Worm (Caenorhabditis elegans) whole organism, midembryonic: Measurements from ENCODE around the gene C35D6.13.

Experiments used
- T22C8.4 ChIP-seq: fragments of 200-800 bp; sonication (Bioruptor generic); IDR thresholded peaks from 2 replicates; pipeline ENCODE4 v1.3.6; 2022; ENCODE audit warnings: missing genetic modification characterization, missing compliant biosample characterization
- cog-1 ChIP-seq: sonication (generic microtip); optimal IDR thresholded peaks from 2 replicates; lab custom pipeline; 2016; ENCODE audit warnings: missing genetic modification characterization, missing compliant biosample characterization
- flt-1 ChIP-seq: fragments of 200-800 bp; sonication (Bioruptor generic); IDR thresholded peaks from 2 replicates; pipeline ENCODE4 v1.3.6; 2022; ENCODE audit warnings: missing genetic modification characterization, missing compliant biosample characterization
- klf-2 ChIP-seq: fragments of 200-800 bp; sonication (Bioruptor generic); conservative IDR thresholded peaks from 2 replicates; pipeline ENCODE4 v1.3.6; 2022; ENCODE audit warnings: missing genetic modification reagents, missing genetic modification characterization, missing compliant biosample characterization
- ref-1 ChIP-seq: fragments of 200-800 bp; sonication (Bioruptor generic); conservative IDR thresholded peaks from 2 replicates; pipeline ENCODE4 v1.3.6; 2022; ENCODE audit warnings: missing genetic modification reagents, missing genetic modification characterization, missing compliant biosample characterization
- ztf-23 ChIP-seq: fragments of 200-800 bp; sonication (Bioruptor generic); IDR thresholded peaks from 2 replicates; pipeline ENCODE4 v1.3.6; 2022; ENCODE audit warnings: missing genetic modification reagents, missing genetic modification characterization, missing compliant biosample characterization
- ztf-29 ChIP-seq: fragments of 200-800 bp; sonication (Bioruptor generic); IDR thresholded peaks from 2 replicates; pipeline ENCODE4 v1.3.6; 2022; ENCODE audit warnings: missing genetic modification reagents, missing genetic modification characterization, missing compliant biosample characterization

DNA sequence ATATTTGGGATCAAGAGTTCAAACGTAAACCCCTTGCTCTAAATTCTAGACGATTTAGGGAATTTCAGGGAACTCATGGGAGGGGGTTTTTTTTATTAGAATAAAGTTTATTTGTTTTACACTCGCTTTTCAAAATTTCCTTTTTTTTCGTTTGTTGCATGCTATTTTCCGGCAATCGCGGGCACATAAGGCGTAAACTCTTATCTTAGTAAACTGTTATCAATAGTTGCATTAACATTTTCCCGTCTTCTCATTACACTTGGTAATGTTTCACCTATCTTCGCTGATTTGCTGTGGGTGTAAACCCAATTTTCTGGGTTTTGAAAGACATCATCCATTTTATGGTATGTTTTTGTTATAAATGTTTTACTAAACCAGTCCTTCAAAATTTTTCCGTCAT, 42.9 kb upstream of the C35D6.13 start:
- no peak for TF ChIP-seq flt-1 (GFP tag; lab: Robert Waterston, UW)
- no peak for TF ChIP-seq T22C8.4 (GFP tag; lab: Robert Waterston, UW)
- no peak for TF ChIP-seq ztf-29
- TF ChIP-seq klf-2 (GFP tag; lab: Robert Waterston, UW): no peak
- TF ChIP-seq ref-1 (GFP tag; lab: Robert Waterston, UW): no peak
- no peak for TF ChIP-seq ztf-23 (GFP tag; lab: Robert Waterston, UW)
- TF ChIP-seq cog-1 (tag; lab: Kevin White, UChicago): no peak
